Worm (Caenorhabditis elegans) whole organism, midembryonic: Measurements from ENCODE around the gene Y53F4B.10.

Experiments used
- cog-1 ChIP-seq: sonication (generic microtip); optimal IDR thresholded peaks from 2 replicates; lab custom pipeline; 2016; ENCODE audit warnings: missing genetic modification characterization, missing compliant biosample characterization
- flt-1 ChIP-seq: fragments of 200-800 bp; sonication (Bioruptor generic); IDR thresholded peaks from 2 replicates; pipeline ENCODE4 v1.3.6; 2022; ENCODE audit warnings: missing genetic modification characterization, missing compliant biosample characterization
- med-1 ChIP-seq: sonication (generic microtip); optimal IDR thresholded peaks from 2 replicates; lab custom pipeline; 2017; ENCODE audit warnings: missing genetic modification characterization, mild to moderate bottlenecking, missing compliant biosample characterization, antibody characterized with exemption, missing genetic modification reagents; ENCODE audit not compliant: insufficient read depth
- ztf-29 ChIP-seq: fragments of 200-800 bp; sonication (Bioruptor generic); IDR thresholded peaks from 2 replicates; pipeline ENCODE4 v1.3.6; 2022; ENCODE audit warnings: missing genetic modification reagents, missing genetic modification characterization, missing compliant biosample characterization

DNA sequence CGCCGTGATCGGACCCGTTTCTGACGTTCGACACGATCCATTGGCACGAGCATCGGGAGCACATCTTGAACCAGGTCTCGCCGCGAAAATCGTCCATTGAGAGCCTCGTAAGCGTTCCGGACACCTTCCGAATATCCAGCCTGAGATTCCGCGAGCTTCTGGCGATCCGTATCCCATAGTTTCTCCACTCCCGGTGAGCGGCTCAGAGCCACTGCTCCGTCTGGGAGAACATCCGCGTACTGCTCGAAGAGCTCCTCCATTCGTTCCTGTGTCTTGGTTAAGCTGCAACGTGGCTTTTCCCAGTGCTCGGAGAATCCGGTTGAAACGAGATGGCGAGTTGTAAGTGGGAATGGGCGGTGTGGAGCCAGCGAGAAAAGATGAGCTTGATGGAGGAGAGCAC, 1.8 kb upstream of the Y53F4B.10 start:
- TF ChIP-seq flt-1 (no peak), ztf-29 (GFP tag; lab: Robert Waterston, UW) (no peak), med-1 (no peak), cog-1 (tag; lab: Kevin White, UChicago) (no peak)
